Worm (Caenorhabditis elegans): ENCODE results near the gene W01A11.1.

DNA sequence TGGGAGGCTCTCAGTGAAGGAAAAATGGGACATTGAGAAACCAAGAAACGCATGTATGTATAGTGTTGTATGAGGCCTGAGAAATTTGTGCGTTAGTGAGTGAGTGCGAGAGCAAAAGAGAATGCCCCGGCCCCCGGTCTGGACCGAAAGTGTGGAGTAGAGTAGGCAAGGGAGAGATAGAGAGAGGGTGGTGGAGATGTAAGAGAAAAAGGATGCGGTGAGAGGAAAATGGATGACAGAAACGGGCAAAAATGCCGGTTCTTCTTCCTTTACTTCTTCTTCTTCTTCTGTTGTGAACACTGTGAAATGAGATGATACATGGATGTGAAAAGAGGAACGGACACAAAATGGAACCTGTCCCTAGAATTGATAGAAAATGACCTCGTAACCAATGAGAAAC lies 39.3 kb downstream of the W01A11.1 start:
- TF ChIP-seq lin-15B (tag; optimal IDR thresholded peaks at IDR 0.05) (no peak), pha-4 (GFP tag; IDR thresholded peaks at IDR 0.05) (no peak), pha-4 (tag; optimal IDR thresholded peaks at IDR 0.05) (no peak), snpc-4 (tag; optimal IDR thresholded peaks at IDR 0.05) (no peak), egl-27 (tag; optimal IDR thresholded peaks at IDR 0.05) (no peak), ceh-20 (GFP tag; IDR thresholded peaks at IDR 0.05) (no peak), ztf-11 (tag; optimal IDR thresholded peaks at IDR 0.05) (no peak), daf-8 (GFP tag; IDR thresholded peaks at IDR 0.05) (no peak), Y48G9A.11 (GFP tag; IDR thresholded peaks at IDR 0.05) (no peak), nhr-11 (tag; optimal IDR thresholded peaks at IDR 0.05) (peak; percentile 21)
